Fruit fly (Drosophila melanogaster) Kc167 (cell line): ENCODE measurements around the gene D.

Source experiments
- Myc ChIP-seq: fragments of >200 bp; optimal IDR thresholded peaks from 2 replicates; lab custom pipeline; 2017; ENCODE audit warnings: missing external identifiers
- Sin3A ChIP-seq: fragments of >200 bp; optimal IDR thresholded peaks from 2 replicates; lab custom pipeline; 2018; ENCODE audit warnings: missing external identifiers
- h ChIP-seq: fragments of >200 bp; optimal IDR thresholded peaks from 3 replicates; lab custom pipeline; 2018; ENCODE audit warnings: missing external identifiers
- psq ChIP-seq: fragments of >200 bp; optimal IDR thresholded peaks from 2 replicates; lab custom pipeline; 2017; ENCODE audit warnings: missing external identifiers

- TF ChIP-seq h (lab: Kevin White, UChicago) = no peak
- TF ChIP-seq psq (lab: Kevin White, UChicago) = no peak
- TF ChIP-seq Sin3A = no peak
- no peak for TF ChIP-seq Myc (lab: Kevin White, UChicago)
These were observed 42.9 kb downstream of the D start for dm6 chr3L:14135496-14135895.
